Worm (Caenorhabditis elegans) whole organism, L3 larva: ENCODE results near the gene pha-4.
A peak's percentile ranks its signal among the peaks of the same experiment; 100 is the strongest.

Source experiments
- R02D3.7 ChIP-seq: fragments of 150-350 bp; optimal IDR thresholded peaks from 2 replicates; lab custom pipeline; 2014; ENCODE audit warnings: missing biosample characterization, missing genetic modification characterization
- ZK546.5 ChIP-seq: sonication (generic microtip); optimal IDR thresholded peaks from 2 replicates; lab custom pipeline; 2017; ENCODE audit warnings: missing biosample characterization, missing genetic modification characterization
- aly-2 ChIP-seq: fragments of 150-350 bp; optimal IDR thresholded peaks from 2 replicates; lab custom pipeline; 2014; ENCODE audit warnings: missing biosample characterization, missing genetic modification characterization
- ama-1 ChIP-seq: fragments of 150-350 bp; optimal IDR thresholded peaks from 2 replicates; lab custom pipeline; 2018
- ceh-16 ChIP-seq: sonication (generic microtip); optimal IDR thresholded peaks from 2 replicates; lab custom pipeline; 2017; ENCODE audit warnings: missing biosample characterization, missing genetic modification characterization
- ceh-28 ChIP-seq: fragments of 150-350 bp; optimal IDR thresholded peaks from 2 replicates; lab custom pipeline; 2014; ENCODE audit warnings: missing biosample characterization, missing genetic modification reagents, missing genetic modification characterization
- ceh-82 ChIP-seq: fragments of 150-350 bp; optimal IDR thresholded peaks from 2 replicates; lab custom pipeline; 2014; ENCODE audit warnings: missing biosample characterization, missing genetic modification characterization
- ceh-9 ChIP-seq: sonication (generic microtip); optimal IDR thresholded peaks from 2 replicates; lab custom pipeline; 2018; ENCODE audit warnings: missing biosample characterization, missing genetic modification characterization
- daf-12 ChIP-seq: fragments of 150-350 bp; optimal IDR thresholded peaks from 2 replicates; lab custom pipeline; 2014; ENCODE audit warnings: missing biosample characterization, missing genetic modification reagents, missing genetic modification characterization
- egl-27 ChIP-seq: sonication (generic microtip); optimal IDR thresholded peaks from 4 replicates; lab custom pipeline; 2017; ENCODE audit warnings: missing biosample characterization, missing genetic modification reagents, missing genetic modification characterization
- egl-5 ChIP-seq: fragments of 150-350 bp; optimal IDR thresholded peaks from 2 replicates; lab custom pipeline; 2017; ENCODE audit warnings: missing biosample characterization, missing genetic modification reagents, missing genetic modification characterization, inconsistent platforms
- elt-1 ChIP-seq: fragments of 150-350 bp; optimal IDR thresholded peaks from 2 replicates; lab custom pipeline; 2014; ENCODE audit warnings: missing biosample characterization, missing genetic modification characterization
- elt-2 ChIP-seq: sonication (generic microtip); optimal IDR thresholded peaks from 2 replicates; lab custom pipeline; 2016; ENCODE audit warnings: missing genetic modification reagents, mild to moderate bottlenecking, missing genetic modification characterization, missing compliant biosample characterization
- elt-3 ChIP-seq, 3 experiments: fragments of 150-350 bp in 1 of 3; sonication (generic microtip) in 2 of 3; optimal IDR thresholded peaks; 2 replicates in 2 of 3; 4 replicates in 1 of 3; lab custom pipeline; 2014 to 2017; ENCODE audit warnings: missing biosample characterization in 3 of 3, missing genetic modification characterization in 3 of 3
- eor-1 ChIP-seq, 2 experiments: fragments of 150-350 bp; optimal IDR thresholded peaks; 2 replicates each; lab custom pipeline; 2014 to 2018; ENCODE audit warnings: missing biosample characterization in 2 of 2, missing genetic modification characterization in 2 of 2
- fkh-10 ChIP-seq: sonication (generic microtip); optimal IDR thresholded peaks from 2 replicates; lab custom pipeline; 2017; ENCODE audit warnings: missing biosample characterization, missing genetic modification reagents, missing genetic modification characterization
- fkh-2 ChIP-seq: fragments of 150-350 bp; optimal IDR thresholded peaks from 2 replicates; lab custom pipeline; 2014; ENCODE audit warnings: missing biosample characterization, missing genetic modification reagents, missing genetic modification characterization
- fos-1 ChIP-seq: fragments of 150-350 bp; optimal IDR thresholded peaks from 2 replicates; lab custom pipeline; 2014; ENCODE audit warnings: missing biosample characterization, missing genetic modification characterization
- hmg-11 ChIP-seq: sonication (generic microtip); optimal IDR thresholded peaks from 2 replicates; lab custom pipeline; 2016; ENCODE audit warnings: missing genetic modification characterization, missing compliant biosample characterization
- jun-1 ChIP-seq: fragments of 150-350 bp; optimal IDR thresholded peaks from 2 replicates; lab custom pipeline; 2014; ENCODE audit warnings: missing biosample characterization, missing genetic modification reagents, missing genetic modification characterization
- lin-15B ChIP-seq: fragments of 150-350 bp; optimal IDR thresholded peaks from 2 replicates; lab custom pipeline; 2014; ENCODE audit warnings: missing biosample characterization, missing genetic modification characterization
- lin-39 ChIP-seq: fragments of 150-350 bp; optimal IDR thresholded peaks from 2 replicates; lab custom pipeline; 2018; ENCODE audit warnings: missing biosample characterization, missing genetic modification reagents, missing genetic modification characterization
- lsy-12 ChIP-seq: sonication (generic microtip); optimal IDR thresholded peaks from 2 replicates; lab custom pipeline; 2016; ENCODE audit warnings: mild to moderate bottlenecking, missing genetic modification characterization, missing compliant biosample characterization
- mdl-1 ChIP-seq: fragments of 150-350 bp; optimal IDR thresholded peaks from 2 replicates; lab custom pipeline; 2014; ENCODE audit warnings: missing biosample characterization, missing genetic modification characterization
- mml-1 ChIP-seq: fragments of 150-350 bp; sonication (generic microtip); optimal IDR thresholded peaks from 3 replicates; lab custom pipeline; 2014; ENCODE audit warnings: missing biosample characterization, missing genetic modification characterization
- nfya-1 ChIP-seq: sonication (generic microtip); optimal IDR thresholded peaks from 2 replicates; lab custom pipeline; 2017; ENCODE audit warnings: missing genetic modification characterization, mild to moderate bottlenecking, missing compliant biosample characterization, antibody characterized with exemption, moderate library complexity; ENCODE audit not compliant: insufficient read depth
- nhr-11 ChIP-seq: fragments of 150-350 bp; optimal IDR thresholded peaks from 2 replicates; lab custom pipeline; 2014; ENCODE audit warnings: missing biosample characterization, missing genetic modification characterization
- nhr-12 ChIP-seq: fragments of 150-350 bp; optimal IDR thresholded peaks from 2 replicates; lab custom pipeline; 2014; ENCODE audit warnings: missing biosample characterization, missing genetic modification characterization
- nhr-23 ChIP-seq: fragments of 150-350 bp; optimal IDR thresholded peaks from 2 replicates; lab custom pipeline; 2014; ENCODE audit warnings: missing biosample characterization, missing genetic modification reagents, missing genetic modification characterization
- nhr-237 ChIP-seq: fragments of 150-350 bp; optimal IDR thresholded peaks from 2 replicates; lab custom pipeline; 2014; ENCODE audit warnings: missing biosample characterization, missing genetic modification characterization
- nhr-25 ChIP-seq: sonication (generic microtip); optimal IDR thresholded peaks from 2 replicates; lab custom pipeline; 2017; ENCODE audit warnings: missing biosample characterization, missing genetic modification characterization
- nhr-28 ChIP-seq: fragments of 150-350 bp; optimal IDR thresholded peaks from 2 replicates; lab custom pipeline; 2014; ENCODE audit warnings: missing biosample characterization, missing genetic modification characterization
- nhr-43 ChIP-seq: sonication (generic microtip); optimal IDR thresholded peaks from 2 replicates; lab custom pipeline; 2016; ENCODE audit warnings: mild to moderate bottlenecking, missing genetic modification characterization, missing compliant biosample characterization; ENCODE audit not compliant: poor library complexity, severe bottlenecking
- nhr-67 ChIP-seq: fragments of 150-350 bp; optimal IDR thresholded peaks from 2 replicates; lab custom pipeline; 2014; ENCODE audit warnings: missing biosample characterization, missing genetic modification characterization
- nhr-76 ChIP-seq: fragments of 150-350 bp; sonication (generic microtip); optimal IDR thresholded peaks from 5 replicates; lab custom pipeline; 2014; ENCODE audit warnings: missing biosample characterization, missing genetic modification characterization
- nhr-77 ChIP-seq: fragments of 150-350 bp; optimal IDR thresholded peaks from 2 replicates; lab custom pipeline; 2014; ENCODE audit warnings: missing biosample characterization, missing genetic modification characterization
- pha-4 ChIP-seq: fragments of 150-350 bp; optimal IDR thresholded peaks from 2 replicates; lab custom pipeline; 2014; ENCODE audit warnings: missing biosample characterization, missing genetic modification reagents, missing genetic modification characterization
- pqm-1 ChIP-seq: fragments of 150-350 bp; optimal IDR thresholded peaks from 2 replicates; lab custom pipeline; 2017; ENCODE audit warnings: missing biosample characterization, missing genetic modification characterization, inconsistent platforms
- sea-2 ChIP-seq: fragments of 150-350 bp; sonication (generic microtip); optimal IDR thresholded peaks from 4 replicates; lab custom pipeline; 2014; ENCODE audit warnings: missing biosample characterization, missing genetic modification reagents, missing genetic modification characterization
- skn-1 ChIP-seq: fragments of 150-350 bp; optimal IDR thresholded peaks from 2 replicates; lab custom pipeline; 2014; ENCODE audit warnings: missing biosample characterization, missing genetic modification characterization
- snpc-4 ChIP-seq: fragments of 150-350 bp; optimal IDR thresholded peaks from 2 replicates; lab custom pipeline; 2014; ENCODE audit warnings: missing biosample characterization, missing genetic modification characterization
- tbx-2 ChIP-seq: sonication (generic microtip); optimal IDR thresholded peaks from 2 replicates; lab custom pipeline; 2016; ENCODE audit warnings: mild to moderate bottlenecking, missing genetic modification characterization, missing compliant biosample characterization
- unc-39 ChIP-seq: sonication (generic microtip); optimal IDR thresholded peaks from 4 replicates; lab custom pipeline; 2017; ENCODE audit warnings: missing biosample characterization, missing genetic modification characterization
- unc-62 ChIP-seq: fragments of 150-350 bp; sonication (generic microtip); optimal IDR thresholded peaks from 4 replicates; lab custom pipeline; 2014; ENCODE audit warnings: missing biosample characterization, missing genetic modification reagents, missing genetic modification characterization
- zag-1 ChIP-seq: fragments of 150-350 bp; optimal IDR thresholded peaks from 2 replicates; lab custom pipeline; 2014; ENCODE audit warnings: missing biosample characterization, missing genetic modification characterization
- ztf-11 ChIP-seq: fragments of 150-350 bp; optimal IDR thresholded peaks from 2 replicates; lab custom pipeline; 2014; ENCODE audit warnings: missing biosample characterization, missing genetic modification characterization
- ztf-4 ChIP-seq: fragments of 150-350 bp; optimal IDR thresholded peaks from 2 replicates; lab custom pipeline; 2014; ENCODE audit warnings: missing biosample characterization, missing genetic modification characterization

pha-4 gene

ce11 chrV:20711733-20712132 is 41.1 kb upstream of the pha-4 start:
- TF ChIP-seq pqm-1 (no peak), lin-39 (tag; lab: Kevin White, UChicago) (peak; percentile 72), nfya-1 (tag; lab: Kevin White, UChicago) (peak; percentile 34), sea-2 (no peak), elt-1 (tag; lab: Kevin White, UChicago) (no peak), ama-1 (lab: Kevin White, UChicago) (peak; percentile 48)
- TF ChIP-seq, all 47 proteins: peak for 3

ce11 chrV:20712318-20712993 is 40.4 kb upstream of the pha-4 start:
- TF ChIP-seq pha-4 (tag; lab: Kevin White, UChicago) (peak; percentile 86), ceh-9 (tag; lab: Kevin White, UChicago) (no peak), aly-2 (no peak), tbx-2 (tag; lab: Kevin White, UChicago) (no peak), mml-1 (tag; lab: Kevin White, UChicago) (no peak), unc-39 (tag; lab: Kevin White, UChicago) (no peak), fkh-10 (no peak), elt-1 (tag; lab: Kevin White, UChicago) (no peak), daf-12 (tag; lab: Kevin White, UChicago) (no peak), nhr-11 (no peak), R02D3.7 (tag; lab: Kevin White, UChicago) (no peak), nhr-67 (tag; lab: Kevin White, UChicago) (no peak), fos-1 (tag; lab: Kevin White, UChicago) (no peak), jun-1 (tag; lab: Kevin White, UChicago) (peak; percentile 89), nhr-25 (tag; lab: Kevin White, UChicago) (no peak), nhr-76 (no peak), ztf-4 (no peak), nhr-23 (tag; lab: Kevin White, UChicago) (no peak), elt-3 (tag; optimal IDR thresholded peaks at IDR 0.05; lab: Kevin White, UChicago) (no peak), snpc-4 (tag; lab: Kevin White, UChicago) (no peak), ceh-16 (tag; lab: Kevin White, UChicago) (no peak), nhr-12 (tag; lab: Kevin White, UChicago) (no peak), egl-5 (tag; lab: Kevin White, UChicago) (no peak), egl-27 (no peak), skn-1 (tag; lab: Kevin White, UChicago) (no peak), ceh-82 (tag; lab: Kevin White, UChicago) (no peak), ztf-11 (no peak), nfya-1 (tag; lab: Kevin White, UChicago) (peak; percentile 14), ZK546.5 (tag; lab: Kevin White, UChicago) (no peak), hmg-11 (no peak), nhr-77 (no peak), mdl-1 (peak; percentile 25), sea-2 (no peak), ama-1 (lab: Kevin White, UChicago) (no peak), eor-1 (tag; optimal IDR thresholded peaks at IDR 0.05; lab: Kevin White, UChicago) (no peak), unc-62 (no peak), nhr-28 (no peak), nhr-43 (tag; lab: Kevin White, UChicago) (no peak), fkh-2 (tag; lab: Kevin White, UChicago) (no peak), lin-15B (no peak), ceh-28 (peak; percentile 5), nhr-237 (tag; lab: Kevin White, UChicago) (no peak), lin-39 (tag; lab: Kevin White, UChicago) (no peak), lsy-12 (tag; lab: Kevin White, UChicago) (no peak), pqm-1 (peak; percentile 98), elt-2 (peak; percentile 97), zag-1 (tag; lab: Kevin White, UChicago) (no peak)
